Fruit fly (Drosophila melanogaster) whole organism, adult: Measurements from ENCODE around the gene CG4766.

Experiments used
- CG11617 ChIP-seq: fragments of 200-800 bp; sonication (Bioruptor generic); optimal IDR thresholded peaks from 2 replicates; lab custom pipeline; 2017; ENCODE audit warnings: mild to moderate bottlenecking, missing biosample characterization, missing genetic modification reagents, missing genetic modification characterization
- CG12768 ChIP-seq: fragments of 200-800 bp; sonication (Bioruptor generic); optimal IDR thresholded peaks from 2 replicates; lab custom pipeline; 2017; ENCODE audit warnings: missing biosample characterization, missing genetic modification characterization, mild to moderate bottlenecking, moderate library complexity, missing genetic modification reagents
- CG14711 ChIP-seq: fragments of 200-800 bp; sonication (Bioruptor generic); optimal IDR thresholded peaks from 2 replicates; lab custom pipeline; 2018; ENCODE audit warnings: missing biosample characterization, mild to moderate bottlenecking, missing genetic modification characterization, moderate library complexity
- CG1620 ChIP-seq: fragments of 200-800 bp; sonication (Bioruptor generic); optimal IDR thresholded peaks from 2 replicates; lab custom pipeline; 2016; ENCODE audit warnings: missing biosample characterization, missing genetic modification characterization
- CG33017 ChIP-seq: fragments of 200-800 bp; sonication (Bioruptor generic); optimal IDR thresholded peaks from 2 replicates; lab custom pipeline; 2018; ENCODE audit warnings: missing biosample characterization, mild to moderate bottlenecking, missing genetic modification characterization, moderate library complexity
- CG5204 ChIP-seq: fragments of 200-800 bp; sonication (Bioruptor generic); optimal IDR thresholded peaks from 2 replicates; lab custom pipeline; 2016; ENCODE audit warnings: missing biosample characterization, missing genetic modification characterization
- CG7045 ChIP-seq: fragments of 200-800 bp; sonication (Bioruptor generic); optimal IDR thresholded peaks from 2 replicates; lab custom pipeline; 2017; ENCODE audit warnings: missing biosample characterization, mild to moderate bottlenecking, missing genetic modification characterization
- CG7101 ChIP-seq: fragments of 200-800 bp; sonication (Bioruptor generic); optimal IDR thresholded peaks from 2 replicates; lab custom pipeline; 2018; ENCODE audit warnings: missing biosample characterization, mild to moderate bottlenecking, missing genetic modification characterization, moderate library complexity
- Clk ChIP-seq: fragments of 200-800 bp; sonication (Bioruptor generic); optimal IDR thresholded peaks from 2 replicates; lab custom pipeline; 2017; ENCODE audit warnings: missing biosample characterization, missing genetic modification characterization
- Crg-1 ChIP-seq: fragments of 200-800 bp; sonication (Bioruptor generic); optimal IDR thresholded peaks from 2 replicates; lab custom pipeline; 2016; ENCODE audit warnings: missing biosample characterization, missing genetic modification characterization
- Hr96 ChIP-seq: fragments of 200-800 bp; sonication (Bioruptor generic); optimal IDR thresholded peaks from 2 replicates; lab custom pipeline; 2016; ENCODE audit warnings: missing biosample characterization, missing genetic modification characterization
- Mnt ChIP-seq: fragments of 200-800 bp; sonication (Bioruptor generic); optimal IDR thresholded peaks from 2 replicates; lab custom pipeline; 2016; ENCODE audit warnings: missing biosample characterization, mild to moderate bottlenecking, missing genetic modification characterization
- bab1 ChIP-seq: fragments of 200-800 bp; sonication (Bioruptor generic); optimal IDR thresholded peaks from 3 replicates; lab custom pipeline; 2019; ENCODE audit warnings: missing biosample characterization, mild to moderate bottlenecking, missing genetic modification characterization, moderate library complexity
- cic ChIP-seq: fragments of 200-800 bp; sonication (Bioruptor generic); optimal IDR thresholded peaks from 2 replicates; lab custom pipeline; 2017; ENCODE audit warnings: missing biosample characterization, mild to moderate bottlenecking, missing genetic modification characterization, moderate library complexity
- cnc ChIP-seq, 2 experiments: fragments of >200 bp; optimal IDR thresholded peaks; 2 replicates each; lab custom pipeline; 2017
- kay ChIP-seq: fragments of 200-800 bp; sonication (Bioruptor generic); peaks from one replicate; lab custom pipeline; 2016; ENCODE audit warnings: missing biosample characterization, missing genetic modification characterization, borderline replicate concordance
- ovo ChIP-seq: fragments of 200-800 bp; sonication (Bioruptor generic); optimal IDR thresholded peaks from 2 replicates; lab custom pipeline; 2016; ENCODE audit warnings: missing biosample characterization, missing genetic modification characterization
- pad ChIP-seq: fragments of 200-800 bp; sonication (Bioruptor generic); optimal IDR thresholded peaks from 3 replicates; lab custom pipeline; 2017; ENCODE audit warnings: missing biosample characterization, missing genetic modification characterization, mild to moderate bottlenecking, moderate library complexity, missing genetic modification reagents
- tj ChIP-seq: fragments of 200-800 bp; sonication (Bioruptor generic); optimal IDR thresholded peaks from 3 replicates; lab custom pipeline; 2017; ENCODE audit warnings: missing biosample characterization, mild to moderate bottlenecking, missing genetic modification characterization, moderate library complexity
- toe ChIP-seq: fragments of 200-800 bp; sonication (Bioruptor generic); optimal IDR thresholded peaks from 2 replicates; lab custom pipeline; 2016; ENCODE audit warnings: missing biosample characterization, missing genetic modification characterization

The CG4766 gene

DNA sequence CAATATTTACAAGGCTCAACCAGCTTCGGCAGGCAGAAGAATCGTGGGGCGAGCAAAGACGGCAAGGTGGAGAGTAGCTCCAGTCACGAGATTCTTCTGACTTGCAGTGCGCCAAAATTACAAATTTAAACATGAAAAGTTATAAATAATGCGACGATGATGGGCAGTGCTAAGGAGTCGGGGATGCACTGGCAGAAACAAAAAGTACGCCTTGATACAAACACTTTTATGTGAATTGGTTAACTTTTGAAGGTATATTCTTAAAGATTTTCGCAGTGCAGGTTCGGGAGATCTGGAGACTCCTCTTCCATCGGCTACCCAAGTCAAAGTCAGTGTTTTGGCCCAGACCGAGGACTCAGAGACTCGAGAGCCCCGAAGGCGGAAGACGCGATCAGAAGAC is 20.8 kb upstream of the CG4766 start:
- no peak for TF ChIP-seq toe (GFP tag; lab: Kevin White, UChicago)
- TF ChIP-seq bab1 (GFP tag; lab: Kevin White, UChicago) = no peak
- TF ChIP-seq Clk (GFP tag; lab: Kevin White, UChicago) = no peak
- no peak for TF ChIP-seq CG5204 (GFP tag; lab: Kevin White, UChicago)
- TF ChIP-seq pad (GFP tag; lab: Kevin White, UChicago) = no peak
- no peak for TF ChIP-seq kay (GFP tag; lab: Kevin White, UChicago)
- TF ChIP-seq CG12768 = no peak
- no peak for TF ChIP-seq CG7045 (GFP tag; lab: Kevin White, UChicago)
- no peak for TF ChIP-seq ovo (GFP tag; lab: Kevin White, UChicago)
- no peak for TF ChIP-seq CG11617
- TF ChIP-seq Mnt = no peak
- TF ChIP-seq cnc (optimal IDR thresholded peaks at IDR 0.05; lab: Kevin White, UChicago) = no peak
- no peak for TF ChIP-seq Crg-1 (GFP tag; lab: Kevin White, UChicago)
- no peak for TF ChIP-seq CG14711 (tag; lab: Kevin White, UChicago)

DNA sequence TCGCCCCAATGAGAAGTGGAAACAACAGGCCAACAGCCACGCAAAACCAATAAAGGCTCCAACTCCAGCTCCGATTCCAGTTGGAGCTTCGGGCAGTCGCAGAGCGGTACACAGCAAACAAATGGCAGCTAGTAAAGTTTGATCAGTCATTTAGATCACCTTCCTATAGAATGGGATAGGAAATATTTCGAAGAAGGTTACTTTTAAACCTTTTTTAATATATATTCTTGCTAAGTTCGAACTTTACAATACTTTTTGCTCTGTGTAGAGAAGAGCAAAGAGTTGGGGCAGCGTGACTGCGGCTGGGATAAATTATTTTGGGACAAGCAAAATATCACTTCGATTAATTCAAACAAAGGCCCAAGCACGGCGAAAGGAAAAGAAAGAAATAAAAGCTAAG is 19.7 kb upstream of the CG4766 start:
- TF ChIP-seq CG5204 (GFP tag; lab: Kevin White, UChicago) (no peak), CG33017 (tag; lab: Kevin White, UChicago) (no peak), Crg-1 (GFP tag; lab: Kevin White, UChicago) (no peak), Hr96 (GFP tag; lab: Kevin White, UChicago) (no peak), cnc (optimal IDR thresholded peaks at IDR 0.05; lab: Kevin White, UChicago) (no peak), CG1620 (GFP tag; lab: Kevin White, UChicago) (no peak), CG7045 (GFP tag; lab: Kevin White, UChicago) (no peak), cic (GFP tag; lab: Kevin White, UChicago) (no peak), tj (GFP tag; lab: Kevin White, UChicago) (no peak), CG12768 (no peak), toe (GFP tag; lab: Kevin White, UChicago) (no peak), CG7101 (tag; lab: Kevin White, UChicago) (no peak), bab1 (GFP tag; lab: Kevin White, UChicago) (no peak), Clk (GFP tag; lab: Kevin White, UChicago) (no peak)

DNA sequence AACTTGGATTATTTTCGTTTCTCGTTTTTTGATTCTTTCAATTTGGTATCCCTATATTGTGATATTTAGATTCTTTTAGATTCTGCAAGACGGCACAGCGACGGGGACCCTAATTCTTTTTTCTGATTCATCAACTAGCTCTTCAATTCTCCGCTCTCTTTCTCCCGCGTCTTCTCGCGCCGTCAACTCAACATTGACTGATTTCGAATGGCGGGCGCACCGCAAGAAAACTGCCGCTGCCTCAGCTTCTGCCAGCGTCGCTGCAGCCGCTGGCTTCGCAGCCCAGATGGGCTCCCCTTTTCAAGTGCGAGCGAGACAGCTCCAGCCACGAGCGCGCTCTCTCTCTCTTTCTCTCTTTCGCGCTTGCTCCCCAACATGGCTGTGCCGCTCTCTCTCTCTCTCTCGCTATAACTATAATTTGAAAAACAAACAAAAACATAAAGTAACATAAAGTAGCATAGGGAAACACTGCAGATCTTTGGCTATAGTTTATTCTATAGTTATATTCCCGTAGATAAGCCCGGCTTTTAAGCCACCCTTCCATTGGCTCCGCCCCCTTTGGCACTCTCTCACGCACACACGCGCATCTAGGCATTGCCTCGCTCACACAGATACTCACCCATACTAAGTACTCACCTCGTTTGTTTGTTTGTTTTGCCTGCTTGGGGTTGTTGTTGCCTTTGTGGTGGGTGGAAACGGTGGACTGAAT is 12.5 kb upstream of the CG4766 start, which contains the start of gene mab-21:
mab-21 (minus strand) TSS at position 206 of the 709 bp plus-strand sequence.
- TF ChIP-seq CG11617 (no peak), pad (GFP tag; lab: Kevin White, UChicago) (peak; percentile 60)

DNA sequence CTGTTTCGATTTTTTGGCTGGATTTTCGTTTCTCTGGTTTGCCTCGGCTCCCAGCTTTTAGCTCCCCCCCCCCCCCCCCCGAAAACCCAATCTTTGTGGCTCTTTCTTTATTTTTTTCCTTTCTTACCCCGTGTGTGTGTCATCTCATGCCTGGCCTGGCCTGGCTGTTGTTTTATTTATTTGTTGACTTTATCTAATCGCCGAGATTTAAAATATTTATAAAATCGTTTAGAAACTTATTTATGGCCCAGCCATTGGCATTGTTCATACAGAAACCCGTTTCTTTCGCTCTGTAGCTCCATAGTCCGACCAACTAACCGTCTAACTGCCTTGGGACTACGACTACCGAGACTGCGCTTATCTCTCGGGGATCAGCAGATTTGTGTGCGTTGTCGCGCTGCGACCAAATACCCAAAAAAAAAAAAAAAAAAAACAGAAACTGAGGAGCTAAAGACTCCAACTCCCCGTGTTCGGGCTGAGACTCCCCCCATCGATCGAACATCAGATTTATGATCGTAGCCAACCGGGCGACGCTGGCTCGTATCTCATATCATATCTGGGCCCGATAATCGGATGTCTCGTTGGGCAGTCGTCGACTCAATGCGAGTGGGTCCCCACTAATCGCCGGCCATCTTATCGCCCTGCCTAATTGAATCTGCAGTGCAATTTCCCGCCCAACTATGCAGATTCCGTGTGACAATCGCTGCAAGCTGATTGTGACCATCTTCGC is 10.1 kb upstream of the CG4766 start:
- TF ChIP-seq CG33017 (tag; lab: Kevin White, UChicago) (no peak), cic (GFP tag; lab: Kevin White, UChicago) (no peak), Crg-1 (GFP tag; lab: Kevin White, UChicago) (no peak), CG7101 (tag; lab: Kevin White, UChicago) (no peak), CG7045 (GFP tag; lab: Kevin White, UChicago) (no peak), kay (GFP tag; lab: Kevin White, UChicago) (no peak), Hr96 (GFP tag; lab: Kevin White, UChicago) (no peak), pad (GFP tag; lab: Kevin White, UChicago) (no peak)

DNA sequence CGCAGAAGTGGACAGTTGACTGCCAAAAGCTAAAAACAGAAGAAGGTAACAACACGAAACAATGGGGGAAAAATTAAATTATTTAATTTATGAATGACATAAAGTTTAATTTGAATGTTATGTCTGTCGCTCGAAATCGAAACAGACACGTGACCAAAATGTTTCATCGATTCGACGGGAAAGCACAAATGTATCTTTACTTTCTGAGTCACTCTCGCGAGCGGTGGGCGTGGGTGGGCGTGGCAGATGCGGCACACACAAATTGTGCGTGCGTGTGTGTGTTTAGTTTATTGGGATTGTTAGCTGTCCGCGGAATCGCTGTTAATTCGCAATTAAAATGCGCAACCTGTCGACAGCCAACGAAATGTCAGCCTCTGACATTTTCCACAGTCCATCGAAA is 6.9 kb upstream of the CG4766 start:
- TF ChIP-seq Crg-1 (GFP tag; lab: Kevin White, UChicago) = no peak
- TF ChIP-seq Clk (GFP tag; lab: Kevin White, UChicago) = no peak
- TF ChIP-seq cic (GFP tag; lab: Kevin White, UChicago) = no peak
- no peak for TF ChIP-seq Hr96 (GFP tag; lab: Kevin White, UChicago)
- TF ChIP-seq CG11617 = no peak
- no peak for TF ChIP-seq CG12768
- TF ChIP-seq CG14711 (tag; lab: Kevin White, UChicago) = no peak
- no peak for TF ChIP-seq CG33017 (tag; lab: Kevin White, UChicago)
- TF ChIP-seq kay (GFP tag; lab: Kevin White, UChicago) = no peak
- TF ChIP-seq CG7045 (GFP tag; lab: Kevin White, UChicago) = no peak

DNA sequence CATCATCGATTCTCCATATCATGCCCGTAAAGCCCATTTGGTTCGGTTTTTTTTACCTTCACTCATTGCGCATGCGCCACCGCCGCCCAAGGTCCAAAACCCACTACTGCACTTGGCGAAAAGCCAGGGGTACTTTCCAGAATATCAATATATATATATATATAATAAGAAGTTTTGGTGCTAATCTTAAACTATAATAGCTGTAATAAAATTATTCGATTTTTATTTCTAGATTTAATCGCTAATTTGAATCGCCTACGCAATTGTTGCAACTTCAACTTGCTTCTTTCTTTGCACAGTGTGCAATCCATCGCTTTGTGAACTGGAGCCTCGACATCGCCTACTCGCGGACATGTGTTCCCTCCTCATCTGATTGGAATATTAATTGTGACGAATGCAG is 3.2 kb upstream of the CG4766 start:
- TF ChIP-seq Mnt = no peak
- no peak for TF ChIP-seq CG12768
- TF ChIP-seq toe (GFP tag; lab: Kevin White, UChicago) = no peak
- no peak for TF ChIP-seq cic (GFP tag; lab: Kevin White, UChicago)
- no peak for TF ChIP-seq cnc (optimal IDR thresholded peaks at IDR 0.05; lab: Kevin White, UChicago)
- TF ChIP-seq Clk (GFP tag; lab: Kevin White, UChicago) = no peak
- no peak for TF ChIP-seq CG14711 (tag; lab: Kevin White, UChicago)
- no peak for TF ChIP-seq CG1620 (GFP tag; lab: Kevin White, UChicago)
- TF ChIP-seq CG5204 (GFP tag; lab: Kevin White, UChicago) = no peak
- no peak for TF ChIP-seq ovo (GFP tag; lab: Kevin White, UChicago)
